Worm (Caenorhabditis elegans): ENCODE data around the gene nhr-163.

Gene nhr-163

ce11 chrV:6985943-6986342 lies at the start of gene nhr-163:
TSS of gene nhr-163 (minus strand) at chrV:6986043.
- TF ChIP-seq nhr-11 (tag; optimal IDR thresholded peaks at IDR 0.05): no peak
- TF ChIP-seq grh-1 (GFP tag; IDR thresholded peaks at IDR 0.05): no peak
- TF ChIP-seq ceh-8 (GFP tag; optimal IDR thresholded peaks at IDR 0.05): no peak
- no peak for TF ChIP-seq alr-1 (tag; optimal IDR thresholded peaks at IDR 0.05; ENCODE audit: borderline replicate concordance)
- no peak for TF ChIP-seq pax-3 (tag; optimal IDR thresholded peaks at IDR 0.05)
- no peak for TF ChIP-seq egl-13 (tag; optimal IDR thresholded peaks at IDR 0.05)
- TF ChIP-seq snu-23 (GFP tag; optimal IDR thresholded peaks at IDR 0.05): no peak
- TF ChIP-seq ceh-63 (GFP tag; optimal IDR thresholded peaks at IDR 0.05): no peak
- TF ChIP-seq elt-2 (tag; optimal IDR thresholded peaks at IDR 0.05): no peak
- no peak for TF ChIP-seq lir-3 (tag; optimal IDR thresholded peaks at IDR 0.05; ENCODE audit: poor library complexity)
- no peak for TF ChIP-seq efl-3 (GFP tag; optimal IDR thresholded peaks at IDR 0.05)
- TF ChIP-seq pqm-1 (tag; optimal IDR thresholded peaks at IDR 0.05): no peak
- TF ChIP-seq zip-4 (GFP tag; optimal IDR thresholded peaks at IDR 0.05): no peak
- TF ChIP-seq fkh-8 (tag; optimal IDR thresholded peaks at IDR 0.05): no peak
- no peak for TF ChIP-seq jun-1 (tag; optimal IDR thresholded peaks at IDR 0.05)

DNA sequence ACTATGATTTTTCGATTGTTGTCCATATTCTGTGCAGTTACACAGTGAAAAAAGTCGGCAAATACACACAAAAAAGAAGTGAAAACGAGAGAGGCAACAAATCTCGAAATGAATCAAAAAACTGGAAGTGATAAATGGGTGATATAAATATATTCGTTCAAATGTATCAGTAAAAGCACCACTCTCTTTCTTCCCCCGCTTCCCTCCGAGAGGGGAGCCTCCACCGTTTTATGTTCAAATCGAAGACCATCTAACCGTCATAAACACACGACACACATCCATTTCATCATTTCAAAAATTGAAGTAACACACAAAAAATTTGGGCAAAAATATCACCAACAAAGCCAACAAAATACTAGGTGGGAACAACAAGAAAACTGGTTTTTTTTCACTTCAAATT lies 41.2 kb upstream of the nhr-163 start, which contains the start of gene F20A1.6:
Gene F20A1.6 (minus strand): TSS at position 101 of the 400 bp plus-strand sequence.
- TF ChIP-seq snpc-4 (tag; optimal IDR thresholded peaks at IDR 0.05) (no peak), ceh-8 (GFP tag; optimal IDR thresholded peaks at IDR 0.05) (no peak), nhr-84 (tag; optimal IDR thresholded peaks at IDR 0.05) (no peak), elt-2 (tag; optimal IDR thresholded peaks at IDR 0.05) (no peak)

- TF ChIP-seq fkh-4 (tag; optimal IDR thresholded peaks at IDR 0.05; ENCODE audit: borderline replicate concordance) (peak; percentile 49), alr-1 (tag; optimal IDR thresholded peaks at IDR 0.05; ENCODE audit: borderline replicate concordance) (no peak), ceh-8 (GFP tag; optimal IDR thresholded peaks at IDR 0.05) (peak; percentile 15), nhr-11 (tag; optimal IDR thresholded peaks at IDR 0.05) (peak; percentile 29), pax-3 (tag; optimal IDR thresholded peaks at IDR 0.05) (peak; percentile 54), efl-3 (GFP tag; optimal IDR thresholded peaks at IDR 0.05) (no peak), fkh-8 (tag; optimal IDR thresholded peaks at IDR 0.05) (peak; percentile 19), egl-13 (tag; optimal IDR thresholded peaks at IDR 0.05) (peak; percentile 41), dsc-1 (tag; optimal IDR thresholded peaks at IDR 0.05) (peak; percentile 96), aly-2 (tag; optimal IDR thresholded peaks at IDR 0.05) (no peak)
Observed at ce11 chrV:7022981-7023380, 37.1 kb upstream of the nhr-163 start.

ce11 chrV:7021772-7022171 lies 35.9 kb upstream of the nhr-163 start, which contains the start of gene F20A1.4:
TSS of gene F20A1.4 (minus strand) at chrV:7021872.
- TF ChIP-seq Y116A8C.19 (tag; optimal IDR thresholded peaks at IDR 0.05; ENCODE audit: borderline replicate concordance): no peak
- TF ChIP-seq nhr-12 (tag; optimal IDR thresholded peaks at IDR 0.05): no peak
- TF ChIP-seq dsc-1 (tag; optimal IDR thresholded peaks at IDR 0.05): peak; percentile 76

DNA sequence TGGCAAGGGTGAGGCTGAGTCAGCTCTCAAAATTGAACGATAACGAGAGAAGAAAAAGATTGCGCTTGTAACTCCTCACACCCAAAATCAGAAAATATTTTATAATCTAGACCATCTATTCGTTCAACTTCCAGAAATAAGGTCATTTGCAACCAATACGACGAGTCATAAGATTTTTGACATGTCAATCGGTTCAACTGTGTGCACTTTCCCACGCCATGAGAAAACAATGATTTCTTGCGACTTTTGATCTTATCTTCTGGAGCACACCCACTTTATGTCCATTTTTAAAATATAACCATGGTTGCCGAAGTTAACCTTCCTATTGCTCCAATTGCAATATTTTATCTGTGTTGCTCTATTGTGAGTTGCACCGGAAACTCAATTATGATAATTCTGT lies 31.2 kb upstream of the nhr-163 start, which contains the start of gene srsx-32:
Gene srsx-32 (plus strand): TSS at position 301 of the 400 bp plus-strand sequence.
- TF ChIP-seq F16B12.6 (tag; optimal IDR thresholded peaks at IDR 0.05): no peak

DNA sequence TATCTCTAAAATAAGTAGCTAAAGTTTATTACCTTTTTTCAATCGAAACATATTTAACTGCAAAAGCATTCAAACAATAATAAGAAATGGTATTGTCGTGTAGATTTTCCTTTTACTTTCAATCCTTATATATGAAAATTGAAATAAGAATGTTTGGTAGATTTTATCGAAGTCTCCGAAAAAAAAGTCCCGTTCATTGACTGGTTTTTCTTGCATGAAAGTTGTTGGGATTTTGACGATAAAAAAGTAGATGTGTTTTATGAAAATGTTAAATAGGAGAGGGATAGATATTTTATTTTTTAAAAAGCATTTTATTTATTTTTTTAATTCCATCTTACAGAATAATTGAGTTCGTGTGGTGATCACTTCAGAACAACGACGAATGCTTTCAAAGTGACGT lies 30.0 kb upstream of the nhr-163 start, which contains the start of gene C33G8.13:
Gene C33G8.13 (minus strand): TSS at position 101 of the 400 bp plus-strand sequence.
- TF ChIP-seq fkh-10 (GFP tag; optimal IDR thresholded peaks at IDR 0.05) (no peak), hlh-17 (GFP tag; optimal IDR thresholded peaks at IDR 0.05; ENCODE audit: borderline replicate concordance) (no peak), ama-1 (optimal IDR thresholded peaks at IDR 0.05) (no peak), sup-37 (GFP tag; optimal IDR thresholded peaks at IDR 0.05) (no peak), xbp-1 (tag; optimal IDR thresholded peaks at IDR 0.05) (no peak), zip-4 (GFP tag; optimal IDR thresholded peaks at IDR 0.05) (no peak), hpl-2 (GFP tag; optimal IDR thresholded peaks at IDR 0.05) (no peak), nhr-12 (tag; optimal IDR thresholded peaks at IDR 0.05) (no peak), unc-130 (tag; optimal IDR thresholded peaks at IDR 0.05) (no peak)

All from whole organism, L1 larva.